Fruit fly (Drosophila melanogaster): ENCODE measurements around the gene CG5376.

Gene CG5376

DNA sequence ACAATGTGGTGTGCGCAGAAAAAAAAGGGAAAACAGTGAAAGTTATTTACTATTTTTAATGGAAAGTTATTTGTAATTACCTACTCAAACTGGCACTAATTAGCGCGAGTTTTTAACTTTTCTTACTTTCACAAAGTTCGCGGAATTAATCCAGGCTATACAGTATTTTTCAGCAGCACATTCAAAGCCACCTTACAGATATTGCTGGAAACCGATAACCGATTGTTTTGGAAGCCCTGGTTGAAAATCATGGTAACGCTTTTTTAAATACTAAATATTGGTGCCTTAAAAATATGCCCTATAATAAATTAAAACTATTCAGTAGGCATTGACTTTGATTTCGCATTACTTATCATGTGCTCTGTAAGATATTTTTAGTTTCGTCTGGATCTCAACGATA, 4.0 kb upstream of the CG5376 start, which contains the start of gene tHMG2:
tHMG2 (plus strand) TSS at position 187 of the 400 bp plus-strand sequence.
- TF ChIP-seq psq (optimal IDR thresholded peaks at IDR 0.05) (no peak), insv (optimal IDR thresholded peaks at IDR 0.05) (no peak), ttk (optimal IDR thresholded peaks at IDR 0.05) (no peak), Sin3A (optimal IDR thresholded peaks at IDR 0.05) (no peak), h (optimal IDR thresholded peaks at IDR 0.05) (no peak), Myc (optimal IDR thresholded peaks at IDR 0.05) (no peak)

DNA sequence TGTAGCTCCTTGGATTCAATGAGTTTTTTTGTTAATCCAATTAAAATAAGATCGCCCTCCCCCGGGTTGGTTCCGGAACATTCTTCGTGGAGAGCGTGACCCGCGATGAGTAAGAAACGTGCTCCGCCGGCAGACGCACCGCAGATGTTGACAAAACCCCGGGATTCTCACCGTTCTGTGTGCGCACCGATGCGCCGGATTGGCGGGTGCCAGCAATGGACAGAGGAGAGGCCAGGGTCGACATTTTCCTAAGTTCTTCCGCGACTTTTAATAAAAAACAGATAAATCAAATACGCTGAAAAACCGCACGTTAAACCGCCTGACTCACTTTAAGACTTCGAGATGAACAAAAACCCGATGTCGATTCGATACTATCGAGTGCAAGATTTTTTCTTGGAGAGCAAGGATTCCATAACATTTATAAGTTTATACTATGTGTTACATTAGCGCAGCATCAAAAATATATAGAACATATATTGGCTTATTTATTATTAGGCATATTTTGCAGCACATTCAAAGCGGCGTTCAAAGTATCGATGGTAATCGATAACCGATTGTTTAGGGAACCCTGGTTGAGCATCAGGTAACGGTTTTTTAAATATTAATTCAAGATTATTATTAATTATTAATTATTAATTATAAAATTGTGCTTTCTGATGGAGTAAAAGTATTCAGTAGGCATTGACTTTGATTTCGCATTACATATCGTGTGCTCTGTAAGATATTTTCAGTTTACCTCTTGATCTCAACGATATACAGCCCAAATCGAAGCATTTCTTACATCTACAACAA, 2.5 kb upstream of the CG5376 start, which contains the start of the genes CCT1 and tHMG1:
CCT1 (minus strand) TSS at position 352 of the 792 bp plus-strand sequence.
tHMG1 (plus strand) TSS at position 742 of the 792 bp plus-strand sequence.
- TF ChIP-seq psq (optimal IDR thresholded peaks at IDR 0.05) = no peak
- TF ChIP-seq h (optimal IDR thresholded peaks at IDR 0.05) = no peak
- TF ChIP-seq insv (optimal IDR thresholded peaks at IDR 0.05) = no peak
- TF ChIP-seq ttk (optimal IDR thresholded peaks at IDR 0.05) = no peak
- TF ChIP-seq Sin3A (optimal IDR thresholded peaks at IDR 0.05) = no peak
- TF ChIP-seq Myc (optimal IDR thresholded peaks at IDR 0.05) = no peak

DNA sequence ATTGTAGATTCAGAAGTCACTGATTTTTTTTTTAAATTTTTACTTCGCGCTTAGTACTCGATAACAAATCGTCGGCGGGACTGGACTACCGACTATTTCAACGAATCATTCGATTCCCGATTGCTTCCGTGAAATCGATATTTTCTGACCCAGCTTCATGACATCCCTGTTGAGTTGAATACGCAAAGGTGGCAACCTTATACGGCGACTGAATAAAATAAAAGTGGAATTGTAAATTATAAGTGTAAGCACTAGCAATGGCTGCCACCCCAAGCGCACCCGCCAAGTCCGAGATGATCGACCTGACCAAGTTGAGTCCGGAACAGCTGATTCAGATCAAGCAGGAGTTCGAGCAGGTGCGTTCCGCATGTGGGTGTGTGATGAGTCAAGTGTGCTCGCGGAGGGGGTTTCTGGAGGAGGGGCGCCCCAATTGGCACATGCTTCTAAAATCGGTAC, 1.7 kb downstream of the CG5376 start, which contains the start of gene Pfdn5:
Pfdn5 (plus strand) TSS at position 3 of the 456 bp plus-strand sequence.
- no peak for TF ChIP-seq Sin3A (optimal IDR thresholded peaks at IDR 0.05)

DNA sequence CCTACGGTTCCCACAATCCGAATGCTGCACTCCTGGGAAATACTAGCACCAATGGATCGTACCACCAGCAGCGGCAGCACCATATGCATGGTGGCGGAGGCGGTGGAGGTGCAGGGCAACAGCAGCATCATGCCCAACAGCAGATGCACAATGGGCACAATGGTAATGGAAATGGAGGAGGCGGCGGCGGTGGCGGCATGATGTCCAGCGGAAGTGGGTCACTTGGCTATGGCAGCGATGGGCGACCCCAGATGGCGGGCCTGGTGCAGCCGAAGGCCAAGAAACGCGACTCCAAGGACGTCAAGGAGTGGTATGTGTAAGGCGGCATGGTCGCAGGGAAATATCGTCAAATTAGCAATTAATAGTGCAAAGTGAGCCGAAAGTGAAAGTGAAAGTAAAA, 5.2 kb downstream of the CG5376 start:
- TF ChIP-seq Sin3A (optimal IDR thresholded peaks at IDR 0.05) = no peak
- TF ChIP-seq Myc (optimal IDR thresholded peaks at IDR 0.05) = no peak
- no peak for TF ChIP-seq psq (optimal IDR thresholded peaks at IDR 0.05)
- no peak for TF ChIP-seq h (optimal IDR thresholded peaks at IDR 0.05)
- TF ChIP-seq ttk (optimal IDR thresholded peaks at IDR 0.05) = no peak
- no peak for TF ChIP-seq insv (optimal IDR thresholded peaks at IDR 0.05)

DNA sequence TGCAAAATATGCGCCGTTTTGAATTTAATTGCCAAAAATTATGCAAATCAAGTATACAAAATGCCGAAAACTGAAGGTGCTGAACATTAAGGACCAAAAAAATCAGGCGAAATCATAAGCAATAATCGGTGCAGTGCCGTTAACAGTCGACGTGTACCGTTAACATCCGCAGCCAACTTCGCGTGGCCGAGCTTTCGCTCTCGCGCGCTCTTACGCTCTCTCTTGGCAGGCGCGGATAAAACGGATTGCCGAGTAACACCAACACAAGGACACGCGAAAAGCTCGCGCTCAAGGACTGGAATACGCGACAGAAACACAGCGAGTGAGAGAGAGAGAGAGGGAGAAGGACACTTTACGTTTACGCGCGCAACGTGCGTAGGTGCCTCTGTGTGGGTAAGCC, 18.7 kb downstream of the CG5376 start:
- TF ChIP-seq insv (optimal IDR thresholded peaks at IDR 0.05) (no peak), Myc (optimal IDR thresholded peaks at IDR 0.05) (no peak), h (optimal IDR thresholded peaks at IDR 0.05) (no peak), ttk (optimal IDR thresholded peaks at IDR 0.05) (no peak), Sin3A (optimal IDR thresholded peaks at IDR 0.05) (no peak), psq (optimal IDR thresholded peaks at IDR 0.05) (no peak)

DNA sequence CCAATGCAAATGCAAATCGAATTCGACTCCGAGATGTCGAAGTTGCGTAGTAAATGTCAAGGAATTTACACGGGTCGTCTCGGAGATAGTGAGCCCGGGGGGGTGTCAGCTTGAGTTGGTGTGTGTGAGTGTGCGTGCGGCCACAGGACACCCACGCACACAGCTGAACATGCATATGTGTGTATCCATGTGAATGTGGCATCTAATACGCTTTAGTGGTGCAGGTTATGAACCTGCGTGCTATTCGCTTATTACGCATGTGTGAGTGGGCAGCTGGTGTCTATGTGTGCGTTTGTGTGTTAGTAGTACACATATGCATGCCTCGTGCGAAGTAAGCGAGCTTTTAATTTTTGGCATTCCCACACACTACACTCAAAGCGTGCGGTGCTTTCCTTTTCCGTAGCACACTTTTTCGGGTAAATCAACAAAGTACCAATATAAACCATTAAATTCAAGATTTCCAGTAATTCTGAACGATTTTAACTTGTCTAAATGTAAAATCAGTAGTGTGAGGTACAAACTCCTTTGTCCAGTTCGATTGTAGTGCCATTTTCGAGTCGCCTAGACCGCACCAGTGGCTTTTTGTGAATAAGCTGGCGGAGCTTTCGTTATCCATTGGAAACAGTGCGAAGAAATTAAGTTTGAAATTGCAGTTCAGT, 19.8 kb downstream of the CG5376 start:
- TF ChIP-seq insv (optimal IDR thresholded peaks at IDR 0.05) (no peak), psq (optimal IDR thresholded peaks at IDR 0.05) (no peak), h (optimal IDR thresholded peaks at IDR 0.05) (no peak), Myc (optimal IDR thresholded peaks at IDR 0.05) (no peak), Sin3A (optimal IDR thresholded peaks at IDR 0.05) (no peak), ttk (optimal IDR thresholded peaks at IDR 0.05) (no peak)

DNA sequence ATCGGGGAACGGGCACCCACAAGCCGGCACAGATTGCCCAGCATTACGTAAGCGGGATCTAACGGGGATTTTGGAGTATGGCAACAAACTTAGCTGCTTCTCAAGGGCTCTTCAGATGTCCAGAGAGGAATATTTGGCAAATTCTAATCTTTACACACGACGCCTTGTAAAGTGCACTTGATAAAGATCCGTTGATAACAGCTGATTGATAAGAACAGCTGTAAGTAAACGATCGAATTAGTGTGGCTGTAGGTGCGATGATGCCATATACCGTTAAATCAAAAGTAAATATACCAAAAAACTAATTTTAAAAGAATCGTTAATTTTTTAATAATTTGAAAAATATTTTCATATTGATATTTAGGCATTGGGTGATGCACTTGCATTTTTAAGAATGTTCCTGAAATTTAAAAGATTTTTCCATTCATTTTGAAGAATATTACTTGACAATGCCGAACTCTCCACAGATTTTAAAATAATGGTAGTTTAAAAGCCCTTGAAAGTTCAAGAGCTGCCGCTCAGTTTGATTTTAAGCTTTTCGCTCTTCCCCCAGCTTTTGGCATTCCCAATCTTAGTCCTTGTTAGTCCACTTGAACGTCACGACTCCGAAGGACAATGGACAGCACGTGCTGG, 20.7 kb downstream of the CG5376 start, which contains the start of the genes CG5377 and Nrx-1:
CG5377 (minus strand) TSS at position 219 of the 633 bp plus-strand sequence.
Nrx-1 (plus strand) TSS at position 574 of the 633 bp plus-strand sequence.
- TF ChIP-seq psq (optimal IDR thresholded peaks at IDR 0.05) = no peak
- no peak for TF ChIP-seq Sin3A (optimal IDR thresholded peaks at IDR 0.05)
- TF ChIP-seq insv (optimal IDR thresholded peaks at IDR 0.05) = no peak
- TF ChIP-seq Myc (optimal IDR thresholded peaks at IDR 0.05) = no peak
- TF ChIP-seq h (optimal IDR thresholded peaks at IDR 0.05) = no peak
- no peak for TF ChIP-seq ttk (optimal IDR thresholded peaks at IDR 0.05)

DNA sequence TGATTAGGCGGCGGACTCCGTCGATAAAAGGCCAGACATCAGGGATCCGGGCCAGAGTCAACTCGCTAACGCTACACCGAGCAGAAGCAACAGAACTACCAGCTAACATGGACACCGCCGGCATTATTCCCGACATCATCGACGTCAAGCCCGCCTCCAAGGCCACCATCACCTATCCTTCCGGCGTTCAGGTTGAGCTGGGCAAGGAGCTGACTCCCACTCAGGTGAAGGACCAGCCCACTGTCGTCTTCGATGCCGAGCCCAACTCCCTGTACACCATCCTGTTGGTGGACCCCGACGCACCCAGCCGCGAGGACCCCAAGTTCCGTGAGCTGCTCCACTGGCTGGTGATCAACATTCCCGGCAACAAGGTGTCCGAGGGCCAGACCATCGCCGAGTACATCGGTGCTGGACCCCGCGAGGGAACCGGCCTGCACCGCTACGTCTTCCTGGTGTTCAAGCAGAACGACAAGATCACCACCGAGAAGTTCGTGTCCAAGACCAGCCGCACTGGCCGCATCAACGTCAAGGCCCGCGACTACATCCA, 22.7 kb downstream of the CG5376 start, which contains the start of gene Pebp1:
Pebp1 (plus strand) TSS at position 51 of the 547 bp plus-strand sequence.
- no peak for TF ChIP-seq insv (optimal IDR thresholded peaks at IDR 0.05)
- TF ChIP-seq h (optimal IDR thresholded peaks at IDR 0.05) = no peak
- TF ChIP-seq Sin3A (optimal IDR thresholded peaks at IDR 0.05) = no peak
- TF ChIP-seq psq (optimal IDR thresholded peaks at IDR 0.05) = no peak
- no peak for TF ChIP-seq Myc (optimal IDR thresholded peaks at IDR 0.05)
- no peak for TF ChIP-seq ttk (optimal IDR thresholded peaks at IDR 0.05)

DNA sequence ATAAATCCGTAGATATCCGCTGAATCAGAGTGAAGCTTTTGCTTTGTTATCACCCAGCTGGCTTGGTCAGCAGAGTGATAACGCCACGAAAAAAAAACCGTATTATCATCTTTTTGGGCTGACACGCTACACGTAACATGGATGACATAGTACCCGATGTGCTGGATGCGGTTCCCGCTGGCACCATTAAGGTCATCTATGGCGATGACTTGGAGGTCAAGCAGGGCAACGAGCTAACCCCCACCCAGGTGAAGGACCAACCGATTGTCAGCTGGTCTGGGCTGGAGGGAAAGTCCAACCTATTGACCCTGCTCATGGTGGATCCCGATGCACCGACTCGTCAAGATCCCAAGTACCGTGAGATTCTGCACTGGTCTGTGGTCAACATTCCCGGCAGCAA, 23.6 kb downstream of the CG5376 start:
- TF ChIP-seq psq (optimal IDR thresholded peaks at IDR 0.05) (no peak), ttk (optimal IDR thresholded peaks at IDR 0.05) (no peak), h (optimal IDR thresholded peaks at IDR 0.05) (no peak), Sin3A (optimal IDR thresholded peaks at IDR 0.05) (no peak), Myc (optimal IDR thresholded peaks at IDR 0.05) (no peak), insv (optimal IDR thresholded peaks at IDR 0.05) (no peak)

DNA sequence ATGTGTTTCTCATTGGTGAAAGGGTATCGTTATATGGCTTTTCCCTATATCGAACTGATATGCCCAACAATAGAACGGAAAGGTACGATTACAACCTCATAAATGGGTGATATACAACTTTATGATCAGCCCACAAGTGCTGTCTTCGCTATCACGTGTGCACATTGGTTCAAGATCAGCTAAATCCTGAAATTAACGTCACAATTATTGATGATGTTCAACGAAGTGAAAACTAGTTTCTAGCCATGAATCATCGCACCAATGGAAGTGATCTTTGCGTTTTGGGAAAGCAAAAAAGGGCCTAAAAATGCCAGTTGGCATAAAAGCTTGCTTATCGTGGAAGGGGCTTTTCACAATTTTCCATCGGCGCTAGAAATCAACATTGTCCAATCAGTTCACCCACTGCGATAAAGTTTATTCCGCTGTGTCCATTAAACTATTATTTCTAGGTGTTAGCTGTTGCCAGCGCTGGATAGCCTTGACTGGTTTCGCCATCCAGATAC, 24.1 kb downstream of the CG5376 start, which contains the start of gene CG7054:
CG7054 (plus strand) TSS at position 375 of the 503 bp plus-strand sequence.
- no peak for TF ChIP-seq Myc (optimal IDR thresholded peaks at IDR 0.05)
- no peak for TF ChIP-seq Sin3A (optimal IDR thresholded peaks at IDR 0.05)
- TF ChIP-seq insv (optimal IDR thresholded peaks at IDR 0.05) = no peak
- no peak for TF ChIP-seq psq (optimal IDR thresholded peaks at IDR 0.05)
- TF ChIP-seq ttk (optimal IDR thresholded peaks at IDR 0.05) = no peak
- TF ChIP-seq h (optimal IDR thresholded peaks at IDR 0.05) = no peak

Measured in Kc167 (cell line).